Comparison of ENCODE assay signal across 6 fruit fly cellular contexts in genomic region chrX:1322214-1322613, dm6.
TF ChIP-seq lines count a peak whose summit lies in the region.

DAAM (minus strand) TSS chrX:1322362.

- TF ChIP-seq CTCF in S2 (optimal IDR thresholded peaks at IDR 0.05; lab: Kevin White, UChicago), result peak; percentile 71 to 73
- TF ChIP-seq CTCF in whole organism, embryonic (GFP tag; optimal IDR thresholded peaks at IDR 0.05; lab: Kevin White, UChicago), result peak; percentile 65

TF ChIP-seq in whole organism, adult, 20 proteins besides CTCF, POLR2A, EP300 and RAD21:
- peak; percentile 37 for TF ChIP-seq CG1620 (GFP tag; optimal IDR thresholded peaks at IDR 0.05; lab: Kevin White, UChicago)
- no peak for TF ChIP-seq CG14711 (tag; optimal IDR thresholded peaks at IDR 0.05; lab: Kevin White, UChicago)
- TF ChIP-seq pad (GFP tag; optimal IDR thresholded peaks at IDR 0.05; lab: Kevin White, UChicago), result peak; percentile 12
- TF ChIP-seq ovo (GFP tag; optimal IDR thresholded peaks at IDR 0.05; lab: Kevin White, UChicago), result peak; percentile 75
- TF ChIP-seq Crg-1 (GFP tag; optimal IDR thresholded peaks at IDR 0.05; lab: Kevin White, UChicago), result peak; percentile 47
- TF ChIP-seq cnc (optimal IDR thresholded peaks at IDR 0.05; lab: Kevin White, UChicago), result no peak
- TF ChIP-seq Clk (GFP tag; optimal IDR thresholded peaks at IDR 0.05; lab: Kevin White, UChicago), result no peak
- no peak for TF ChIP-seq tj (GFP tag; optimal IDR thresholded peaks at IDR 0.05; lab: Kevin White, UChicago)
- no peak for TF ChIP-seq CG12768 (GFP tag; optimal IDR thresholded peaks at IDR 0.05; lab: Kevin White, UChicago)
- TF ChIP-seq CG7045 (GFP tag; optimal IDR thresholded peaks at IDR 0.05; lab: Kevin White, UChicago), result no peak
- peak; percentile 19 for TF ChIP-seq CG7101 (tag; optimal IDR thresholded peaks at IDR 0.05; lab: Kevin White, UChicago)
- no peak for TF ChIP-seq cic (GFP tag; optimal IDR thresholded peaks at IDR 0.05; lab: Kevin White, UChicago)
- peak; percentile 82 for TF ChIP-seq bab1 (GFP tag; optimal IDR thresholded peaks at IDR 0.05; lab: Kevin White, UChicago)
- no peak for TF ChIP-seq CG33017 (tag; optimal IDR thresholded peaks at IDR 0.05; lab: Kevin White, UChicago)
- no peak for TF ChIP-seq CG11617 (GFP tag; optimal IDR thresholded peaks at IDR 0.05; lab: Kevin White, UChicago)
- TF ChIP-seq Hr96 (GFP tag; optimal IDR thresholded peaks at IDR 0.05; lab: Kevin White, UChicago), result no peak
- no peak for TF ChIP-seq kay (GFP tag; lab: Kevin White, UChicago; ENCODE audit: borderline replicate concordance)

TF ChIP-seq in whole organism, embryonic, 481 proteins besides CTCF, POLR2A, EP300 and RAD21 (continues in another document):
- TF ChIP-seq CG3407 (GFP tag; optimal IDR thresholded peaks at IDR 0.05; lab: Kevin White, UChicago) (no peak), CG8290 (GFP tag; optimal IDR thresholded peaks at IDR 0.05; lab: Kevin White, UChicago) (peak; percentile 14), CG8290 (tag; optimal IDR thresholded peaks at IDR 0.05; lab: Kevin White, UChicago) (no peak), schlank (tag; optimal IDR thresholded peaks at IDR 0.05; lab: Kevin White, UChicago) (peak; percentile 35), slp2 (GFP tag; optimal IDR thresholded peaks at IDR 0.05; lab: Kevin White, UChicago) (no peak), CG5245 (GFP tag; optimal IDR thresholded peaks at IDR 0.05; lab: Kevin White, UChicago) (no peak), knrl (GFP tag; IDR thresholded peaks at IDR 0.05; lab: Robert Waterston, UW; ENCODE audit: partially characterized antibody) (peak; percentile 54), Lim3 (GFP tag; IDR thresholded peaks at IDR 0.05; lab: Robert Waterston, UW) (no peak), chif (GFP tag; optimal IDR thresholded peaks at IDR 0.05; lab: Kevin White, UChicago) (no peak), unc-4 (GFP tag; IDR thresholded peaks at IDR 0.05; lab: Robert Waterston, UW; ENCODE audit: partially characterized antibody) (peak; percentile 41), Rfx (GFP tag; IDR thresholded peaks at IDR 0.05; lab: Robert Waterston, UW) (peak; percentile 78), kah (GFP tag; optimal IDR thresholded peaks at IDR 0.05; lab: Kevin White, UChicago) (no peak), CG3995 (GFP tag; optimal IDR thresholded peaks at IDR 0.05; lab: Kevin White, UChicago) (peak; percentile 25), trem (tag; optimal IDR thresholded peaks at IDR 0.05; lab: Kevin White, UChicago) (peak; percentile 62), CG11398 (GFP tag; optimal IDR thresholded peaks at IDR 0.05; lab: Kevin White, UChicago) (peak; percentile 0), CG12769 (tag; optimal IDR thresholded peaks at IDR 0.05; lab: Kevin White, UChicago) (no peak), inv (GFP tag; IDR thresholded peaks at IDR 0.05; lab: Robert Waterston, UW; ENCODE audit: partially characterized antibody) (peak; percentile 26; the same call in 1 of the 2 replicates), caup (GFP tag; optimal IDR thresholded peaks at IDR 0.05; lab: Kevin White, UChicago; ENCODE audit: severe bottlenecking) (peak; percentile 79)

TF ChIP-seq in whole organism, prepupa, 60 proteins besides CTCF, POLR2A, EP300 and RAD21 (continues in another document):
- TF ChIP-seq CG6163 (GFP tag; IDR thresholded peaks at IDR 0.05; lab: Robert Waterston, UW), result 0 out of 3 replicates have a peak, but pooled peaks have one; percentile 36
- no peak for TF ChIP-seq pdm3 (GFP tag; optimal IDR thresholded peaks at IDR 0.05; lab: Kevin White, UChicago)
- TF ChIP-seq Eip93F (GFP tag; optimal IDR thresholded peaks at IDR 0.05; lab: Kevin White, UChicago), result no peak
- TF ChIP-seq Met (GFP tag; optimal IDR thresholded peaks at IDR 0.05; lab: Kevin White, UChicago), result no peak
- peak; percentile 9 for TF ChIP-seq CG6808 (GFP tag; optimal IDR thresholded peaks at IDR 0.05; lab: Kevin White, UChicago)
- no peak for TF ChIP-seq dac (GFP tag; optimal IDR thresholded peaks at IDR 0.05; lab: Kevin White, UChicago)
- no peak for TF ChIP-seq CG10669 (GFP tag; optimal IDR thresholded peaks at IDR 0.05; lab: Kevin White, UChicago)
- TF ChIP-seq CG16779 (tag; optimal IDR thresholded peaks at IDR 0.05; lab: Kevin White, UChicago), result no peak
- TF ChIP-seq Eip75B (GFP tag; optimal IDR thresholded peaks at IDR 0.05; lab: Kevin White, UChicago), result no peak
- no peak for TF ChIP-seq Ets96B (tag; optimal IDR thresholded peaks at IDR 0.05; lab: Kevin White, UChicago)
- TF ChIP-seq Hr39 (GFP tag; optimal IDR thresholded peaks at IDR 0.05; lab: Kevin White, UChicago), result peak; percentile 23
- TF ChIP-seq fd59A (GFP tag; optimal IDR thresholded peaks at IDR 0.05; lab: Kevin White, UChicago), result no peak
- peak; percentile 7 for TF ChIP-seq Smox (GFP tag; optimal IDR thresholded peaks at IDR 0.05; lab: Kevin White, UChicago)
- peak; percentile 23 for TF ChIP-seq CG31627 (GFP tag; optimal IDR thresholded peaks at IDR 0.05; lab: Kevin White, UChicago)
- peak; percentile 64 for TF ChIP-seq Eip78C (GFP tag; lab: Kevin White, UChicago)
- TF ChIP-seq Blimp-1 (GFP tag; optimal IDR thresholded peaks at IDR 0.05; lab: Kevin White, UChicago), result no peak
- TF ChIP-seq ss (GFP tag; optimal IDR thresholded peaks at IDR 0.05; lab: Kevin White, UChicago), result no peak
- TF ChIP-seq salr (GFP tag; optimal IDR thresholded peaks at IDR 0.05; lab: Kevin White, UChicago), result peak in 1 of 2 experiments; percentile 18
- 0 out of 2 replicates have a peak, but pooled peaks have one; percentile 10 for TF ChIP-seq Gug (GFP tag; IDR thresholded peaks at IDR 0.05; lab: Robert Waterston, UW)
- TF ChIP-seq eg (GFP tag; IDR thresholded peaks at IDR 0.05; lab: Robert Waterston, UW), result peak; percentile 42; the same call in 1 of the 3 replicates

TF ChIP-seq in whole organism, pupa, 21 proteins besides CTCF, POLR2A, EP300 and RAD21:
- TF ChIP-seq fd96Ca (GFP tag; IDR thresholded peaks at IDR 0.05; lab: Robert Waterston, UW) (no peak), D1 (tag; optimal IDR thresholded peaks at IDR 0.05; lab: Kevin White, UChicago) (no peak), EcR (GFP tag; optimal IDR thresholded peaks at IDR 0.05; lab: Kevin White, UChicago) (peak; percentile 13), CG32121 (GFP tag; IDR thresholded peaks at IDR 0.05; lab: Robert Waterston, UW) (0 out of 2 replicates have a peak, but pooled peaks have one; percentile 16), CG4496 (GFP tag; IDR thresholded peaks at IDR 0.05; lab: Robert Waterston, UW) (peak; percentile 39; the same call in 1 of the 3 replicates)

TF ChIP-seq in whole organism, wandering third instar larva, 38 proteins besides CTCF, POLR2A, EP300 and RAD21:
- TF ChIP-seq brk (GFP tag; optimal IDR thresholded peaks at IDR 0.05; lab: Kevin White, UChicago) (no peak), foxo (GFP tag; optimal IDR thresholded peaks at IDR 0.05; lab: Kevin White, UChicago) (peak in 1 of 2 experiments; percentile 22), GATAd (GFP tag; optimal IDR thresholded peaks at IDR 0.05; lab: Kevin White, UChicago) (peak; percentile 19), HLH106 (tag; optimal IDR thresholded peaks at IDR 0.05; lab: Kevin White, UChicago) (peak; percentile 39), Vsx2 (GFP tag; optimal IDR thresholded peaks at IDR 0.05; lab: Kevin White, UChicago; ENCODE audit: partially characterized antibody) (peak; percentile 14), tai (GFP tag; optimal IDR thresholded peaks at IDR 0.05; lab: Kevin White, UChicago) (no peak), CG9705 (GFP tag; optimal IDR thresholded peaks at IDR 0.05; lab: Kevin White, UChicago) (peak; percentile 77), CrebA (GFP tag; optimal IDR thresholded peaks at IDR 0.05; lab: Kevin White, UChicago; ENCODE audit: borderline replicate concordance) (no peak), ey (GFP tag; optimal IDR thresholded peaks at IDR 0.05; lab: Kevin White, UChicago) (peak; percentile 17), rgr (GFP tag; optimal IDR thresholded peaks at IDR 0.05; lab: Kevin White, UChicago) (peak; percentile 22), Hr83 (GFP tag; optimal IDR thresholded peaks at IDR 0.05; lab: Kevin White, UChicago; ENCODE audit: poor library complexity, severe bottlenecking) (peak; percentile 9), h (GFP tag; optimal IDR thresholded peaks at IDR 0.05; lab: Kevin White, UChicago) (peak; percentile 29), psq (GFP tag; optimal IDR thresholded peaks at IDR 0.05; lab: Kevin White, UChicago) (peak; percentile 18), OdsH (GFP tag; optimal IDR thresholded peaks at IDR 0.05; lab: Kevin White, UChicago) (no peak), br (GFP tag; optimal IDR thresholded peaks at IDR 0.05; lab: Kevin White, UChicago) (no peak), Rel (GFP tag; optimal IDR thresholded peaks at IDR 0.05; lab: Kevin White, UChicago) (no peak), Rel (tag; optimal IDR thresholded peaks at IDR 0.05; lab: Kevin White, UChicago) (peak; percentile 67), Sp1 (GFP tag; optimal IDR thresholded peaks at IDR 0.05; lab: Kevin White, UChicago) (peak; percentile 50), dmrt93B (GFP tag; optimal IDR thresholded peaks at IDR 0.05; lab: Kevin White, UChicago) (peak; percentile 46)
TF ChIP-seq in whole organism, wandering third instar larva: peak in this region for 13.
